Fruit fly (Drosophila melanogaster): Measurements from ENCODE around the gene bond.

bond gene

dm6 chr3R:22589311-22589710 is 38.8 kb downstream of the bond start (continued):
- 0 out of 3 replicates have a peak, but pooled peaks have one; percentile 55 for TF ChIP-seq otp (GFP tag; IDR thresholded peaks at IDR 0.05)
- peak; percentile 51 for TF ChIP-seq CG15601 (tag; optimal IDR thresholded peaks at IDR 0.05)
- TF ChIP-seq zfh2 (GFP tag; optimal IDR thresholded peaks at IDR 0.05) = no peak
- no peak for TF ChIP-seq Antp (GFP tag; optimal IDR thresholded peaks at IDR 0.05)
- TF ChIP-seq dimm (GFP tag; IDR thresholded peaks at IDR 0.05) = no peak
- peak; percentile 0 for TF ChIP-seq Hsf (GFP tag; optimal IDR thresholded peaks at IDR 0.05)
- TF ChIP-seq danr (GFP tag; IDR thresholded peaks at IDR 0.05) = no peak
- TF ChIP-seq CG16813 (GFP tag; IDR thresholded peaks at IDR 0.05; ENCODE audit: partially characterized antibody) = no peak
- no peak for TF ChIP-seq ken (GFP tag; IDR thresholded peaks at IDR 0.05)
- TF ChIP-seq CG11696 (GFP tag; IDR thresholded peaks at IDR 0.05) = no peak
- TF ChIP-seq CG12659 (GFP tag; optimal IDR thresholded peaks at IDR 0.05) = peak; percentile 10
- TF ChIP-seq CG32767 (GFP tag; IDR thresholded peaks at IDR 0.05) = no peak
- no peak for TF ChIP-seq dysf (GFP tag; IDR thresholded peaks at IDR 0.05)
- TF ChIP-seq Hmx (GFP tag; optimal IDR thresholded peaks at IDR 0.05) = no peak
- peak; percentile 18 for TF ChIP-seq Meics (GFP tag; optimal IDR thresholded peaks at IDR 0.05)
- no peak for TF ChIP-seq CG12299 (tag; optimal IDR thresholded peaks at IDR 0.05)
- TF ChIP-seq Dref (GFP tag; IDR thresholded peaks at IDR 0.05) = no peak
- peak; percentile 6 for TF ChIP-seq scrt (GFP tag; optimal IDR thresholded peaks at IDR 0.05)
- no peak for TF ChIP-seq zf30C (GFP tag; optimal IDR thresholded peaks at IDR 0.05)
- no peak for TF ChIP-seq ap (GFP tag; IDR thresholded peaks at IDR 0.05)
- TF ChIP-seq luna (GFP tag; optimal IDR thresholded peaks at IDR 0.05) = no peak
- TF ChIP-seq en (GFP tag; optimal IDR thresholded peaks at IDR 0.05) = no peak
- TF ChIP-seq mld (GFP tag; IDR thresholded peaks at IDR 0.05; ENCODE audit: partially characterized antibody) = no peak
- TF ChIP-seq Adf1 (GFP tag; IDR thresholded peaks at IDR 0.05) = no peak
- no peak for TF ChIP-seq ham (GFP tag; IDR thresholded peaks at IDR 0.05)
- no peak for TF ChIP-seq H15 (GFP tag; IDR thresholded peaks at IDR 0.05)
- no peak for TF ChIP-seq Rfx (GFP tag; IDR thresholded peaks at IDR 0.05)
- TF ChIP-seq corto (GFP tag; optimal IDR thresholded peaks at IDR 0.05) = no peak
- TF ChIP-seq CG14050 (GFP tag; IDR thresholded peaks at IDR 0.05) = no peak
- TF ChIP-seq CG14860 (GFP tag; IDR thresholded peaks at IDR 0.05; ENCODE audit: partially characterized antibody) = no peak
- TF ChIP-seq NC2β (GFP tag; optimal IDR thresholded peaks at IDR 0.05) = no peak
- no peak for TF ChIP-seq Pdp1 (GFP tag; optimal IDR thresholded peaks at IDR 0.05)
- no peak for TF ChIP-seq D19B (GFP tag; optimal IDR thresholded peaks at IDR 0.05)
- TF ChIP-seq psq (GFP tag; optimal IDR thresholded peaks at IDR 0.05) = no peak
- peak; percentile 65 for TF ChIP-seq CG1529 (GFP tag; optimal IDR thresholded peaks at IDR 0.05)
- 0 out of 4 replicates have a peak, but pooled peaks have one; percentile 11 for TF ChIP-seq chinmo (GFP tag; IDR thresholded peaks at IDR 0.05; ENCODE audit: partially characterized antibody)
- no peak for TF ChIP-seq Camta (GFP tag; optimal IDR thresholded peaks at IDR 0.05)
- TF ChIP-seq CG6175 (GFP tag; IDR thresholded peaks at IDR 0.05) = no peak
- no peak for TF ChIP-seq CG6791 (GFP tag; IDR thresholded peaks at IDR 0.05; ENCODE audit: partially characterized antibody)
- no peak for TF ChIP-seq CG34422 (GFP tag; IDR thresholded peaks at IDR 0.05)
- TF ChIP-seq Med (GFP tag) = peak; percentile 65
- TF ChIP-seq dati (GFP tag; IDR thresholded peaks at IDR 0.05) = no peak
- TF ChIP-seq BtbVII (GFP tag; optimal IDR thresholded peaks at IDR 0.05) = peak; percentile 20
- no peak for TF ChIP-seq CG4617 (GFP tag; optimal IDR thresholded peaks at IDR 0.05; ENCODE audit: borderline replicate concordance)
- TF ChIP-seq CG9609 (GFP tag; optimal IDR thresholded peaks at IDR 0.05) = no peak
- TF ChIP-seq CG3407 (GFP tag; optimal IDR thresholded peaks at IDR 0.05) = peak; percentile 75
- TF ChIP-seq dmrt11E (tag; optimal IDR thresholded peaks at IDR 0.05) = peak; percentile 50
- TF ChIP-seq fru (optimal IDR thresholded peaks at IDR 0.05) = no peak
- no peak for TF ChIP-seq prd (optimal IDR thresholded peaks at IDR 0.05)
- no peak for TF ChIP-seq prd (GFP tag; IDR thresholded peaks at IDR 0.05)
- no peak for TF ChIP-seq Dbx (GFP tag; IDR thresholded peaks at IDR 0.05)
- TF ChIP-seq Drgx (GFP tag; IDR thresholded peaks at IDR 0.05) = peak; percentile 42; the same call in 1 of the 2 replicates
- TF ChIP-seq CG12236 (GFP tag; optimal IDR thresholded peaks at IDR 0.05) = peak; percentile 7

Measured in whole organism, embryonic.